Worm (Caenorhabditis elegans) whole organism, L2 larva: ENCODE data around the gene B0454.26.
A peak's percentile ranks its signal among the peaks of the same experiment; 100 is the strongest.

Experiments used
- F13H6.1 ChIP-seq: sonication (generic microtip); optimal IDR thresholded peaks from 2 replicates; lab custom pipeline; 2016; ENCODE audit warnings: missing genetic modification characterization, missing compliant biosample characterization
- R02D3.7 ChIP-seq: fragments of 150-350 bp; optimal IDR thresholded peaks from 2 replicates; lab custom pipeline; 2014; ENCODE audit warnings: missing biosample characterization, missing genetic modification characterization
- Y55F3AM.14 ChIP-seq: fragments of 200-800 bp; sonication (Bioruptor generic); optimal IDR thresholded peaks from 2 replicates; lab custom pipeline; 2018; ENCODE audit warnings: mild to moderate bottlenecking, missing genetic modification characterization, missing compliant biosample characterization
- ZK546.5 ChIP-seq: sonication (generic microtip); optimal IDR thresholded peaks from 2 replicates; lab custom pipeline; 2017; ENCODE audit warnings: missing biosample characterization, missing genetic modification characterization
- alr-1 ChIP-seq: fragments of 150-350 bp; optimal IDR thresholded peaks from 2 replicates; lab custom pipeline; 2014; ENCODE audit warnings: missing biosample characterization, missing genetic modification characterization
- aly-2 ChIP-seq: fragments of 150-350 bp; optimal IDR thresholded peaks from 2 replicates; lab custom pipeline; 2014; ENCODE audit warnings: missing biosample characterization, missing genetic modification characterization
- ama-1 ChIP-seq: fragments of 150-350 bp; optimal IDR thresholded peaks from 2 replicates; lab custom pipeline; 2018; ENCODE audit warnings: inconsistent platforms
- blmp-1 ChIP-seq: sonication (generic microtip); optimal IDR thresholded peaks from 2 replicates; lab custom pipeline; 2017; ENCODE audit warnings: missing genetic modification characterization, mild to moderate bottlenecking, missing compliant biosample characterization, antibody characterized with exemption, moderate library complexity; ENCODE audit not compliant: insufficient read depth
- ceh-16 ChIP-seq: fragments of 150-350 bp; optimal IDR thresholded peaks from 2 replicates; lab custom pipeline; 2014; ENCODE audit warnings: missing biosample characterization, missing genetic modification characterization
- ceh-82 ChIP-seq: fragments of 150-350 bp; optimal IDR thresholded peaks from 2 replicates; lab custom pipeline; 2014; ENCODE audit warnings: missing biosample characterization, missing genetic modification characterization
- crh-2 ChIP-seq: sonication (generic microtip); optimal IDR thresholded peaks from 2 replicates; lab custom pipeline; 2017; ENCODE audit warnings: missing biosample characterization, missing genetic modification characterization
- egl-27 ChIP-seq: sonication (generic microtip); optimal IDR thresholded peaks from 3 replicates; lab custom pipeline; 2017; ENCODE audit warnings: missing biosample characterization, missing genetic modification reagents, missing genetic modification characterization
- elt-1 ChIP-seq: fragments of 150-350 bp; optimal IDR thresholded peaks from 2 replicates; lab custom pipeline; 2014; ENCODE audit warnings: missing biosample characterization, missing genetic modification characterization
- elt-3 ChIP-seq: sonication (generic microtip); optimal IDR thresholded peaks from 2 replicates; lab custom pipeline; 2017; ENCODE audit warnings: missing biosample characterization, missing genetic modification characterization
- fos-1 ChIP-seq: fragments of 150-350 bp; optimal IDR thresholded peaks from 2 replicates; lab custom pipeline; 2014; ENCODE audit warnings: missing biosample characterization, missing genetic modification characterization
- gmeb-1 ChIP-seq: fragments of 150-350 bp; optimal IDR thresholded peaks from 2 replicates; lab custom pipeline; 2014; ENCODE audit warnings: missing biosample characterization, missing genetic modification characterization
- lin-11 ChIP-seq: fragments of 150-350 bp; sonication (generic microtip); optimal IDR thresholded peaks from 2 replicates; lab custom pipeline; 2014; ENCODE audit warnings: missing biosample characterization, missing genetic modification characterization, inconsistent platforms, mixed read lengths
- lin-13 ChIP-seq: fragments of 150-350 bp; optimal IDR thresholded peaks from 2 replicates; lab custom pipeline; 2014; ENCODE audit warnings: missing biosample characterization, missing genetic modification reagents, missing genetic modification characterization
- lin-39 ChIP-seq: fragments of 150-350 bp; optimal IDR thresholded peaks from 2 replicates; lab custom pipeline; 2014; ENCODE audit warnings: missing biosample characterization, missing genetic modification reagents, missing genetic modification characterization
- lsy-2 ChIP-seq, 2 experiments: fragments of 150-350 bp in 1 of 2; sonication (generic microtip) in 1 of 2; optimal IDR thresholded peaks; 2 replicates each; lab custom pipeline; 2014 to 2017; ENCODE audit warnings: missing biosample characterization in 2 of 2, missing genetic modification characterization in 2 of 2
- mab-5 ChIP-seq: fragments of 150-350 bp; optimal IDR thresholded peaks from 2 replicates; lab custom pipeline; 2014; ENCODE audit warnings: missing biosample characterization, missing genetic modification characterization
- mbf-1 ChIP-seq: sonication (generic microtip); optimal IDR thresholded peaks from 2 replicates; lab custom pipeline; 2017; ENCODE audit warnings: missing biosample characterization, missing genetic modification characterization
- nhr-10 ChIP-seq: sonication (generic microtip); optimal IDR thresholded peaks from 2 replicates; lab custom pipeline; 2017; ENCODE audit warnings: missing biosample characterization, missing genetic modification characterization
- nhr-11 ChIP-seq: fragments of 150-350 bp; optimal IDR thresholded peaks from 2 replicates; lab custom pipeline; 2014; ENCODE audit warnings: missing biosample characterization, missing genetic modification characterization
- nhr-12 ChIP-seq: fragments of 150-350 bp; optimal IDR thresholded peaks from 2 replicates; lab custom pipeline; 2014; ENCODE audit warnings: missing biosample characterization, missing genetic modification characterization
- nhr-129 ChIP-seq: fragments of 150-350 bp; optimal IDR thresholded peaks from 2 replicates; lab custom pipeline; 2014; ENCODE audit warnings: missing biosample characterization, missing genetic modification characterization
- nhr-21 ChIP-seq: fragments of 150-350 bp; optimal IDR thresholded peaks from 2 replicates; lab custom pipeline; 2014; ENCODE audit warnings: missing biosample characterization, missing genetic modification characterization
- nhr-23 ChIP-seq: fragments of 150-350 bp; optimal IDR thresholded peaks from 2 replicates; lab custom pipeline; 2014; ENCODE audit warnings: missing biosample characterization, missing genetic modification reagents, missing genetic modification characterization
- nhr-237 ChIP-seq: fragments of 150-350 bp; optimal IDR thresholded peaks from 2 replicates; lab custom pipeline; 2014; ENCODE audit warnings: missing biosample characterization, missing genetic modification characterization
- nhr-25 ChIP-seq: fragments of 150-350 bp; sonication (generic microtip); optimal IDR thresholded peaks from 3 replicates; lab custom pipeline; 2014; ENCODE audit warnings: missing biosample characterization, missing genetic modification characterization
- nhr-6 ChIP-seq: fragments of 150-350 bp; optimal IDR thresholded peaks from 2 replicates; lab custom pipeline; 2014; ENCODE audit warnings: missing biosample characterization, missing genetic modification characterization
- peb-1 ChIP-seq: fragments of 150-350 bp; optimal IDR thresholded peaks from 2 replicates; lab custom pipeline; 2014; ENCODE audit warnings: missing biosample characterization, missing genetic modification characterization
- sem-4 ChIP-seq: fragments of 150-350 bp; optimal IDR thresholded peaks from 2 replicates; lab custom pipeline; 2014; ENCODE audit warnings: missing biosample characterization, missing genetic modification reagents, missing genetic modification characterization
- skn-1 ChIP-seq: sonication (generic microtip); optimal IDR thresholded peaks from 2 replicates; lab custom pipeline; 2017; ENCODE audit warnings: missing biosample characterization, missing genetic modification characterization
- sma-3 ChIP-seq: sonication (generic microtip); optimal IDR thresholded peaks from 2 replicates; lab custom pipeline; 2016; ENCODE audit warnings: missing genetic modification reagents, missing genetic modification characterization, missing compliant biosample characterization
- sma-9 ChIP-seq, 2 experiments: fragments of 150-350 bp in 1 of 2; sonication (generic microtip) in 1 of 2; optimal IDR thresholded peaks; 2 replicates each; lab custom pipeline; 2014 to 2016; ENCODE audit warnings: missing genetic modification characterization in 2 of 2, mild to moderate bottlenecking in 1 of 2, missing biosample characterization in 1 of 2, missing compliant biosample characterization in 1 of 2, missing genetic modification reagents in 1 of 2, moderate library complexity in 1 of 2
- snpc-4 ChIP-seq: fragments of 150-350 bp; optimal IDR thresholded peaks from 2 replicates; lab custom pipeline; 2014; ENCODE audit warnings: missing biosample characterization, missing genetic modification characterization
- unc-55 ChIP-seq: fragments of 150-350 bp; sonication (generic microtip); optimal IDR thresholded peaks from 3 replicates; lab custom pipeline; 2014; ENCODE audit warnings: missing biosample characterization, missing genetic modification reagents, missing genetic modification characterization
- unc-62 ChIP-seq: fragments of 150-350 bp; optimal IDR thresholded peaks from 2 replicates; lab custom pipeline; 2014; ENCODE audit warnings: missing biosample characterization, missing genetic modification reagents, missing genetic modification characterization
- zag-1 ChIP-seq: fragments of 150-350 bp; optimal IDR thresholded peaks from 2 replicates; lab custom pipeline; 2014; ENCODE audit warnings: missing biosample characterization, missing genetic modification characterization
- ztf-1 ChIP-seq: fragments of 200-800 bp; sonication (Bioruptor generic); conservative IDR thresholded peaks from 2 replicates; pipeline ENCODE4 v1.3.6; 2022; ENCODE audit warnings: missing genetic modification characterization, missing compliant biosample characterization
- ztf-11 ChIP-seq: sonication (generic microtip); optimal IDR thresholded peaks from 2 replicates; lab custom pipeline; 2017; ENCODE audit warnings: missing biosample characterization, missing genetic modification characterization
- ztf-4 ChIP-seq: fragments of 150-350 bp; optimal IDR thresholded peaks from 2 replicates; lab custom pipeline; 2014; ENCODE audit warnings: missing biosample characterization, missing genetic modification characterization

The B0454.26 gene

DNA sequence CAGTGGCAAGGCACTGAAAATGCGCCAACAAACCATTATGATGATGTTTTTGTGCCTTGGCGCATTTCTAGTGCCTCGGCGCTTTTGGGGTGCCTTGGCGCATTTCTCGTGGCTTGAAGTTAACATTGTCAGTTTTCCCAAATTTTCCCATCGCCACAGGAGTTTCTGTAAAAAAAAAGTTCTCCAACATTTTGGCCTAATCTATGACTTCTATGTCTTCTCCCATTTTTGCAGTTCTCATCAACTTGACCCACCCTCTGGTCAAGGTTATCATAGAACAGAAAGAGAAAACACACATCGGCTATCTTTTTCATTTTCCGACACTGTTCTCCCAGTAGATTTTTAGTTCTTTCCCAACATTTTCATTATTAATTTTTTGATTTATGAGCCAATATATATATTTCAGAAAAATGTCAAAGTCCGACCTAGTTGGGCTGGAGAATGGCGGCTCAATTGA is at the start of gene B0454.26, which contains the start of gene B0454.5:
B0454.26 (minus strand) TSS at position 101 of the 457 bp plus-strand sequence.
B0454.5 (plus strand) TSS at position 407 of the 457 bp plus-strand sequence.
- no peak for TF ChIP-seq egl-27
- no peak for TF ChIP-seq lin-13
- TF ChIP-seq nhr-10 (tag; lab: Kevin White, UChicago) = no peak
- TF ChIP-seq lsy-2 (tag; optimal IDR thresholded peaks at IDR 0.05; lab: Kevin White, UChicago) = no peak
- no peak for TF ChIP-seq gmeb-1 (tag; lab: Kevin White, UChicago)
- no peak for TF ChIP-seq nhr-12 (tag; lab: Kevin White, UChicago)
- TF ChIP-seq ama-1 = no peak
- TF ChIP-seq sma-3 (GFP tag; lab: Kevin White, UChicago) = no peak
- no peak for TF ChIP-seq peb-1 (tag; lab: Kevin White, UChicago)
- no peak for TF ChIP-seq crh-2 (tag; lab: Kevin White, UChicago)

DNA sequence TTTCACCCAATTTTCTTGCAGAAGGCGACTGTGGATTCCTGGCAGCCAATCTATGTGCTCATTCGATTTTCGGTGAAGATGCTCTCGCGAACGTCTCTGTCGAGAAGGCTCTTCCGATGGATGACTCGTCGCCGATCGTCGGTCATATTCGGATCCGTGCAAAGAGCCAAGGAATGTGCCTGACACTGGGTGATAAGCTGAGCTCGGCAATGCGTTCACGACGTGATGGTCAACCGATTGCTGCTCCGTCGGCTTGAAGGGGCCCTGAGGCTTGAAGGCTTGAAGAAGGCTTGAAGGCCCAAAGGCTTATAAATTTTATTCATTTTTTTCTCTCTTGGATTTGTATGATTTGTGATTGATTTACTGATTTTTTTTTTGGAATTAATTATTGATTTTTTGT is 48.8 kb upstream of the B0454.26 start:
- TF ChIP-seq mab-5 (tag; lab: Kevin White, UChicago) (no peak), ztf-11 (tag; lab: Kevin White, UChicago) (no peak), nhr-10 (tag; lab: Kevin White, UChicago) (no peak), lin-39 (tag; lab: Kevin White, UChicago) (no peak), snpc-4 (tag; lab: Kevin White, UChicago) (no peak), zag-1 (no peak), Y55F3AM.14 (GFP tag; lab: Kevin White, UChicago) (no peak), ceh-16 (tag; lab: Kevin White, UChicago) (no peak), alr-1 (tag; lab: Kevin White, UChicago) (no peak), ceh-82 (tag; lab: Kevin White, UChicago) (no peak), elt-1 (tag; lab: Kevin White, UChicago) (no peak), ztf-4 (tag; lab: Kevin White, UChicago) (no peak), skn-1 (tag; lab: Kevin White, UChicago) (no peak), blmp-1 (tag; lab: Kevin White, UChicago) (no peak), nhr-23 (no peak)
- TF ChIP-seq, all 48 proteins: peak for 0

DNA sequence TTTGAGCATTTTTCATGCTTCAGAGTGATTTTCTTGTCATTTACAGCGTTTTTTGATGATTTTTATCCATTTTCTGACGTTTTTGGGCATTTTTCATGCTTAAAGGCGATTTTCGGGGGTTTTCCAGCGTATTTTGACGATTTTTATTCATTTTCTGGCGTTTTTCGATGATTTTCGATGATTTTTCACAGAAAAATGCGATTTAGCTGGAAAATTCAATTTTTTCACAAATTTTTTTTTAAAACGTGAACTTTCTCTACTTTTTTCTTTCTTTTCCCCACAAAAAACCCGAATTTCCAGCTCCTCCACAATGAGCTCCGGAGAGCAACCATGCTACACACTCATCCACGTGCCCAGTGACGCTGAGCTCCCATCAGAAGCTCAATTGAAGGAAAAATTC is 40.1 kb upstream of the B0454.26 start, which contains the start of gene copb-1:
copb-1 (plus strand) TSS at position 301 of the 400 bp plus-strand sequence.
- TF ChIP-seq ztf-1 (no peak), nhr-12 (tag; lab: Kevin White, UChicago) (no peak), sma-3 (GFP tag; lab: Kevin White, UChicago) (no peak), nhr-10 (tag; lab: Kevin White, UChicago) (no peak), nhr-23 (no peak), nhr-21 (tag; lab: Kevin White, UChicago) (no peak), unc-55 (GFP tag; lab: Kevin White, UChicago) (no peak), ZK546.5 (no peak), unc-62 (GFP tag; lab: Kevin White, UChicago) (no peak), sma-9 (GFP tag; optimal IDR thresholded peaks at IDR 0.05; lab: Kevin White, UChicago) (no peak), sma-9 (tag; optimal IDR thresholded peaks at IDR 0.05; lab: Kevin White, UChicago) (no peak), skn-1 (tag; lab: Kevin White, UChicago) (no peak), lin-11 (tag; lab: Kevin White, UChicago) (no peak), nhr-129 (tag; lab: Kevin White, UChicago) (no peak), fos-1 (tag; lab: Kevin White, UChicago) (no peak)

DNA sequence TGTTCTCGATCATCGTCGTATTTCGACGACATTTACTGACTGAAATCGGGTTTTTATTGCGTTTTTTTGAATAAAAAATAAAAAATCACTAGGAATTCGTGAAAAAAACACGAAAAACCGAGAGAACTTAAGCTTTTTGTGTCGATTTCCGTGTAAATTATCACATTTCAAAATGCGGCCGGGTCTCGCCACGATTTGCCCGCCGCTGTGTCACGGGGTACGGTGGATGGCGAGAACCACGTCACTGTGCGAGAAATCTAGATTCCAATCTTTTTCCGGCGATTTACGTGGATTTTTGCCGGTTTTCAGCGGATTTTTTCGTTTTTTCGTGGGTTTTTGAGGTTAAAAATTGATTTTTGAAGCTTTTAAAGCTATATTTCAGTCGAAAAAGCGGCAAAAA is 38.6 kb upstream of the B0454.26 start, which contains the start of gene Y25C1A.8:
Y25C1A.8 (minus strand) TSS at position 45 of the 400 bp plus-strand sequence.
- peak; percentile 100 for TF ChIP-seq lsy-2 (tag; optimal IDR thresholded peaks at IDR 0.05; lab: Kevin White, UChicago)
- TF ChIP-seq Y55F3AM.14 (GFP tag; lab: Kevin White, UChicago) = peak; percentile 58
- TF ChIP-seq elt-3 (tag; lab: Kevin White, UChicago) = no peak
- TF ChIP-seq zag-1 = peak; percentile 41
- TF ChIP-seq mab-5 (tag; lab: Kevin White, UChicago) = peak; percentile 93
- TF ChIP-seq lin-39 (tag; lab: Kevin White, UChicago) = no peak
- TF ChIP-seq ztf-1 = no peak
- TF ChIP-seq nhr-25 (tag; lab: Kevin White, UChicago) = peak; percentile 90
- TF ChIP-seq alr-1 (tag; lab: Kevin White, UChicago) = no peak
- TF ChIP-seq mbf-1 = no peak
- peak; percentile 18 for TF ChIP-seq nhr-237 (tag; lab: Kevin White, UChicago)
- TF ChIP-seq R02D3.7 (tag; lab: Kevin White, UChicago) = peak; percentile 59
- peak; percentile 80 for TF ChIP-seq lin-11 (tag; lab: Kevin White, UChicago)
- TF ChIP-seq F13H6.1 (tag; lab: Kevin White, UChicago) = peak; percentile 90
- TF ChIP-seq nhr-11 = no peak
- TF ChIP-seq nhr-23 = no peak
- TF ChIP-seq ceh-82 (tag; lab: Kevin White, UChicago) = peak; percentile 59
- TF ChIP-seq egl-27 = peak; percentile 80
- TF ChIP-seq elt-1 (tag; lab: Kevin White, UChicago) = no peak
- no peak for TF ChIP-seq nhr-12 (tag; lab: Kevin White, UChicago)
- TF ChIP-seq ZK546.5 = peak; percentile 56
- TF ChIP-seq nhr-129 (tag; lab: Kevin White, UChicago) = peak; percentile 72
- no peak for TF ChIP-seq ztf-11 (tag; lab: Kevin White, UChicago)
- TF ChIP-seq fos-1 (tag; lab: Kevin White, UChicago) = peak; percentile 82
- no peak for TF ChIP-seq sma-9 (GFP tag; optimal IDR thresholded peaks at IDR 0.05; lab: Kevin White, UChicago)
- TF ChIP-seq sma-9 (tag; optimal IDR thresholded peaks at IDR 0.05; lab: Kevin White, UChicago) = no peak
- TF ChIP-seq sem-4 (tag; lab: Kevin White, UChicago) = peak; percentile 82
- no peak for TF ChIP-seq aly-2 (tag; lab: Kevin White, UChicago)
- no peak for TF ChIP-seq skn-1 (tag; lab: Kevin White, UChicago)
- peak; percentile 41 for TF ChIP-seq unc-62 (GFP tag; lab: Kevin White, UChicago)
- TF ChIP-seq ceh-16 (tag; lab: Kevin White, UChicago) = peak; percentile 50
- peak; percentile 90 for TF ChIP-seq sma-3 (GFP tag; lab: Kevin White, UChicago)
- peak; percentile 71 for TF ChIP-seq nhr-6 (tag; lab: Kevin White, UChicago)
